Worm (Caenorhabditis elegans): ENCODE measurements around the gene ZK105.12.

DNA sequence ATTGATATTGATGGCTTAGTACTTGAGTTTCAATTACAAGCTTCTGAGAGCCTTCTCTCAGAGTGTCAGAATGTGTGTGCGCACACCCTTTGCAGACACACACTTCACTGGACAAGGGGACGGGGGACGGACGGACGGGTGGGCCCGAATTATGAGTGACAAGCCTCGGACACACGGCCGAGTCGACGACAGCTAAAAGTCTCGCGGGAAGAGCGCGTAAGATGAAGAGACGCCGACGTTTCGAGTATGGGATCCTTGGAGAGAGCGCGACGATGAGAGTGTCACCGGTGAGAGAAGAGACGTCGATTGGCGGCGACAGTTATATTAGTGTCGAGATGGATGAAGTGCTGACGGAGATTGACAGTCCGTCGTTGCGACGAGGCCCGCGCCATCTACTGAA lies 30.0 kb upstream of the ZK105.12 start:
- TF ChIP-seq nhr-76 (tag; optimal IDR thresholded peaks at IDR 0.05) (no peak), ztf-11 (tag; optimal IDR thresholded peaks at IDR 0.05) (no peak), mdt-29 (GFP tag; IDR thresholded peaks at IDR 0.05) (no peak), nhr-11 (tag; optimal IDR thresholded peaks at IDR 0.05) (no peak), ama-1 (optimal IDR thresholded peaks at IDR 0.05) (no peak), lin-29 (GFP tag; IDR thresholded peaks at IDR 0.05) (no peak), lin-13 (GFP tag; optimal IDR thresholded peaks at IDR 0.05) (no peak)

All from whole organism, L4 larva.